Worm (Caenorhabditis elegans) whole organism, L4 larva: Measurements from ENCODE around the gene akap-1.

Source experiments
- F37D6.2 ChIP-seq: sonication (generic microtip); optimal IDR thresholded peaks from 2 replicates; lab custom pipeline; 2016; ENCODE audit warnings: mild to moderate bottlenecking, missing genetic modification characterization, missing compliant biosample characterization
- F49E8.2 ChIP-seq: sonication (generic microtip); optimal IDR thresholded peaks from 2 replicates; lab custom pipeline; 2016; ENCODE audit warnings: missing compliant biosample characterization, mild to moderate bottlenecking, missing genetic modification characterization, borderline replicate concordance
- T20F7.1 ChIP-seq: fragments of 200-800 bp; sonication (Bioruptor generic); optimal IDR thresholded peaks from 2 replicates; lab custom pipeline; 2018; ENCODE audit warnings: mild to moderate bottlenecking, missing genetic modification characterization, missing compliant biosample characterization
- aly-2 ChIP-seq: sonication (generic microtip); optimal IDR thresholded peaks from 2 replicates; lab custom pipeline; 2018; ENCODE audit warnings: missing biosample characterization, missing genetic modification characterization
- ceh-28 ChIP-seq: fragments of 150-350 bp; optimal IDR thresholded peaks from 2 replicates; lab custom pipeline; 2014; ENCODE audit warnings: missing biosample characterization, missing genetic modification reagents, missing genetic modification characterization
- ceh-44 ChIP-seq: fragments of 200-800 bp; sonication (Bioruptor generic); IDR thresholded peaks from 2 replicates; pipeline ENCODE4 v1.3.6; 2022; ENCODE audit warnings: missing genetic modification reagents, missing genetic modification characterization, missing compliant biosample characterization
- ceh-82 ChIP-seq: sonication (generic microtip); optimal IDR thresholded peaks from 2 replicates; lab custom pipeline; 2017; ENCODE audit warnings: missing biosample characterization, missing genetic modification characterization
- ces-1 ChIP-seq: fragments of 150-350 bp; sonication (generic microtip); optimal IDR thresholded peaks from 4 replicates; lab custom pipeline; 2014; ENCODE audit warnings: missing biosample characterization, missing genetic modification reagents, missing genetic modification characterization
- cey-2 ChIP-seq: sonication (generic microtip); optimal IDR thresholded peaks from 3 replicates; lab custom pipeline; 2017; ENCODE audit warnings: missing genetic modification characterization, mild to moderate bottlenecking, missing compliant biosample characterization, antibody characterized with exemption, borderline replicate concordance; ENCODE audit not compliant: insufficient read depth
- ctbp-1 ChIP-seq: fragments of 200-800 bp; sonication (Bioruptor generic); IDR thresholded peaks from 2 replicates; pipeline ENCODE4 v1.3.6; 2022; ENCODE audit warnings: missing genetic modification reagents, missing genetic modification characterization, missing compliant biosample characterization
- daf-12 ChIP-seq: fragments of 150-350 bp; optimal IDR thresholded peaks from 2 replicates; lab custom pipeline; 2014; ENCODE audit warnings: missing biosample characterization, missing genetic modification reagents, missing genetic modification characterization
- daf-16 ChIP-seq, 3 experiments: sonication (generic microtip); optimal IDR thresholded peaks; 2 replicates each; lab custom pipeline; 2016 to 2017; ENCODE audit warnings: missing genetic modification characterization in 3 of 3, missing genetic modification reagents in 3 of 3, mild to moderate bottlenecking in 2 of 3, missing compliant biosample characterization in 2 of 3, missing biosample characterization in 1 of 3, moderate library complexity in 1 of 3
- daf-8 ChIP-seq: fragments of 200-800 bp; sonication (Bioruptor generic); IDR thresholded peaks from 2 replicates; pipeline ENCODE4 v1.3.6; 2022; ENCODE audit warnings: missing genetic modification characterization, missing compliant biosample characterization
- dmd-9 ChIP-seq: fragments of 200-800 bp; sonication (Bioruptor generic); IDR thresholded peaks from 2 replicates; pipeline ENCODE4 v1.3.6; 2022; ENCODE audit warnings: missing genetic modification reagents, missing genetic modification characterization, missing compliant biosample characterization
- dve-1 ChIP-seq: sonication (generic microtip); optimal IDR thresholded peaks from 2 replicates; lab custom pipeline; 2017; ENCODE audit warnings: antibody characterized with exemption, mild to moderate bottlenecking, missing genetic modification characterization, missing compliant biosample characterization; ENCODE audit not compliant: insufficient read depth
- egl-27 ChIP-seq: sonication (generic microtip); optimal IDR thresholded peaks from 3 replicates; lab custom pipeline; 2017; ENCODE audit warnings: missing biosample characterization, missing genetic modification reagents, missing genetic modification characterization
- fos-1 ChIP-seq: fragments of 150-350 bp; optimal IDR thresholded peaks from 2 replicates; lab custom pipeline; 2014; ENCODE audit warnings: missing biosample characterization, missing genetic modification characterization
- gei-8 ChIP-seq: fragments of 200-800 bp; sonication (Bioruptor generic); optimal IDR thresholded peaks from 2 replicates; lab custom pipeline; 2018; ENCODE audit warnings: mild to moderate bottlenecking, missing genetic modification characterization, missing compliant biosample characterization
- hif-1 ChIP-seq, 2 experiments: sonication (generic microtip); optimal IDR thresholded peaks; 2 replicates each; lab custom pipeline; 2016 to 2017; ENCODE audit warnings: missing compliant biosample characterization in 2 of 2, missing genetic modification characterization in 2 of 2, missing genetic modification reagents in 2 of 2, missing genotype in 2 of 2, mild to moderate bottlenecking in 1 of 2
- hlh-11 ChIP-seq: fragments of 200-800 bp; sonication (Bioruptor generic); optimal IDR thresholded peaks from 2 replicates; lab custom pipeline; 2018; ENCODE audit warnings: mild to moderate bottlenecking, missing genetic modification characterization, missing compliant biosample characterization
- hlh-30 ChIP-seq: sonication (generic microtip); optimal IDR thresholded peaks from 2 replicates; lab custom pipeline; 2017; ENCODE audit warnings: antibody characterized with exemption, mild to moderate bottlenecking, missing genetic modification characterization, missing compliant biosample characterization; ENCODE audit not compliant: insufficient read depth
- jun-1 ChIP-seq: fragments of 150-350 bp; optimal IDR thresholded peaks from 2 replicates; lab custom pipeline; 2014; ENCODE audit warnings: missing biosample characterization, missing genetic modification reagents, missing genetic modification characterization
- lin-13 ChIP-seq: fragments of 150-350 bp; optimal IDR thresholded peaks from 2 replicates; lab custom pipeline; 2014; ENCODE audit warnings: missing biosample characterization, missing genetic modification reagents, missing genetic modification characterization
- lin-15B ChIP-seq: fragments of 150-350 bp; sonication (generic microtip); optimal IDR thresholded peaks from 3 replicates; lab custom pipeline; 2014; ENCODE audit warnings: missing biosample characterization, missing genetic modification characterization
- lin-39 ChIP-seq: fragments of 150-350 bp; optimal IDR thresholded peaks from 2 replicates; lab custom pipeline; 2014; ENCODE audit warnings: missing biosample characterization, missing genetic modification reagents, missing genetic modification characterization
- madf-5 ChIP-seq, 2 experiments: fragments of 200-800 bp; sonication (Bioruptor generic); IDR thresholded peaks; 2 replicates each; pipeline ENCODE4 v1.3.6; 2022; ENCODE audit warnings: missing compliant biosample characterization in 2 of 2, missing genetic modification characterization in 2 of 2
- madf-9 ChIP-seq: fragments of 200-800 bp; sonication (Bioruptor generic); conservative IDR thresholded peaks from 2 replicates; pipeline ENCODE4 v1.3.6; 2022; ENCODE audit warnings: missing genetic modification reagents, missing genetic modification characterization, missing compliant biosample characterization
- mdl-1 ChIP-seq, 2 experiments: fragments of 150-350 bp in 1 of 2; sonication (generic microtip) in 1 of 2; optimal IDR thresholded peaks; 2 replicates each; lab custom pipeline; 2014 to 2017; ENCODE audit warnings: missing biosample characterization in 2 of 2, missing genetic modification characterization in 2 of 2
- mdt-29 ChIP-seq: fragments of 200-800 bp; sonication (Bioruptor generic); IDR thresholded peaks from 2 replicates; pipeline ENCODE4 v1.3.6; 2022; ENCODE audit warnings: missing genetic modification reagents, missing genetic modification characterization, missing compliant biosample characterization
- mep-1 ChIP-seq: fragments of 150-350 bp; sonication (generic microtip); optimal IDR thresholded peaks from 3 replicates; lab custom pipeline; 2014; ENCODE audit warnings: missing biosample characterization, missing genetic modification characterization
- mxl-2 ChIP-seq: fragments of 200-800 bp; sonication (Bioruptor generic); conservative IDR thresholded peaks from 2 replicates; pipeline ENCODE4 v1.3.6; 2022; ENCODE audit warnings: missing genetic modification reagents, missing genetic modification characterization, missing compliant biosample characterization
- nhr-10 ChIP-seq: fragments of 150-350 bp; optimal IDR thresholded peaks from 2 replicates; lab custom pipeline; 2014; ENCODE audit warnings: missing biosample characterization, missing genetic modification characterization
- nhr-102 ChIP-seq: sonication (generic microtip); optimal IDR thresholded peaks from 2 replicates; lab custom pipeline; 2016; ENCODE audit warnings: mild to moderate bottlenecking, missing genetic modification characterization, moderate library complexity, missing compliant biosample characterization
- nhr-11 ChIP-seq: fragments of 150-350 bp; optimal IDR thresholded peaks from 2 replicates; lab custom pipeline; 2014; ENCODE audit warnings: missing biosample characterization, missing genetic modification characterization
- nhr-6 ChIP-seq: fragments of 150-350 bp; optimal IDR thresholded peaks from 2 replicates; lab custom pipeline; 2014; ENCODE audit warnings: missing biosample characterization, missing genetic modification characterization
- nhr-76 ChIP-seq: fragments of 150-350 bp; optimal IDR thresholded peaks from 2 replicates; lab custom pipeline; 2014; ENCODE audit warnings: missing biosample characterization, missing genetic modification characterization
- pha-4 ChIP-seq, 2 experiments: fragments of 150-350 bp in 1 of 2; fragments of 200-800 bp in 1 of 2; sonication (Bioruptor generic) in 1 of 2; IDR thresholded peaks in 1 of 2; optimal IDR thresholded peaks in 1 of 2; 2 replicates each; pipeline versions ENCODE4 v1.3.6 to Lab custom; 2014 to 2022; ENCODE audit warnings: missing genetic modification characterization in 2 of 2, missing genetic modification reagents in 2 of 2, missing biosample characterization in 1 of 2, missing compliant biosample characterization in 1 of 2
- php-3 ChIP-seq: fragments of 200-800 bp; sonication (Bioruptor generic); IDR thresholded peaks from 2 replicates; pipeline ENCODE4 v1.3.6; 2022; ENCODE audit warnings: missing genetic modification reagents, missing genetic modification characterization, missing compliant biosample characterization
- saeg-2 ChIP-seq: fragments of 200-800 bp; sonication (Bioruptor generic); IDR thresholded peaks from 2 replicates; pipeline ENCODE4 v1.3.6; 2022; ENCODE audit warnings: missing genetic modification reagents, missing genetic modification characterization, missing compliant biosample characterization
- snpc-4 ChIP-seq: fragments of 150-350 bp; optimal IDR thresholded peaks from 2 replicates; lab custom pipeline; 2014; ENCODE audit warnings: missing biosample characterization, missing genetic modification characterization
- spr-1 ChIP-seq: sonication (generic microtip); optimal IDR thresholded peaks from 2 replicates; lab custom pipeline; 2016; ENCODE audit warnings: mild to moderate bottlenecking, missing genetic modification characterization, missing compliant biosample characterization
- spr-3 ChIP-seq: fragments of 200-800 bp; sonication (Bioruptor generic); optimal IDR thresholded peaks from 2 replicates; lab custom pipeline; 2018; ENCODE audit warnings: mild to moderate bottlenecking, missing genetic modification characterization, missing compliant biosample characterization
- unc-62 ChIP-seq, 3 experiments: fragments of 150-350 bp in 1 of 3; sonication (generic microtip); optimal IDR thresholded peaks in 2 of 3; peaks in 1 of 3; 1 replicate in 1 of 3; 2 replicates in 2 of 3; lab custom pipeline; 2014 to 2017; ENCODE audit warnings: missing biosample characterization in 3 of 3, missing genetic modification characterization in 3 of 3, missing genetic modification reagents in 3 of 3, missing genotype in 1 of 3
- zag-1 ChIP-seq: fragments of 150-350 bp; optimal IDR thresholded peaks from 2 replicates; lab custom pipeline; 2014; ENCODE audit warnings: missing biosample characterization, missing genetic modification characterization
- zfp-2 ChIP-seq: sonication (generic microtip); optimal IDR thresholded peaks from 2 replicates; lab custom pipeline; 2016; ENCODE audit warnings: mild to moderate bottlenecking, missing genetic modification characterization, missing compliant biosample characterization
- zfp-3 ChIP-seq: fragments of 200-800 bp; sonication (Bioruptor generic); conservative IDR thresholded peaks from 2 replicates; pipeline ENCODE4 v1.3.6; 2022; ENCODE audit warnings: missing genetic modification reagents, missing genetic modification characterization, missing compliant biosample characterization
- zip-11 ChIP-seq: fragments of 200-800 bp; sonication (Bioruptor generic); IDR thresholded peaks from 2 replicates; pipeline ENCODE4 v1.3.6; 2022; ENCODE audit warnings: missing genetic modification characterization, missing compliant biosample characterization
- zip-2 ChIP-seq: fragments of 150-350 bp; optimal IDR thresholded peaks from 2 replicates; lab custom pipeline; 2014; ENCODE audit warnings: missing biosample characterization, missing genetic modification characterization
- ztf-11 ChIP-seq: fragments of 150-350 bp; optimal IDR thresholded peaks from 2 replicates; lab custom pipeline; 2014; ENCODE audit warnings: missing biosample characterization, missing genetic modification characterization
- ztf-7 ChIP-seq: fragments of 150-350 bp; optimal IDR thresholded peaks from 2 replicates; lab custom pipeline; 2014; ENCODE audit warnings: missing biosample characterization, missing genetic modification characterization

The akap-1 gene

ce11 chrIII:6344737-6345136, 8.4 kb upstream of the akap-1 start (continued):
- TF ChIP-seq cey-2 (tag; lab: Kevin White, UChicago) (no peak), dve-1 (tag; lab: Kevin White, UChicago) (peak; percentile 59), F49E8.2 (tag; lab: Kevin White, UChicago) (peak; percentile 61), mep-1 (peak; percentile 87), ceh-82 (tag; lab: Kevin White, UChicago) (no peak), php-3 (GFP tag; lab: Robert Waterston, UW) (no peak), zfp-3 (GFP tag; lab: Robert Waterston, UW) (no peak), daf-16 (GFP tag; optimal IDR thresholded peaks at IDR 0.05; lab: Kevin White, UChicago) (peak in 1 of 2 experiments; percentile 66), daf-16 (tag; optimal IDR thresholded peaks at IDR 0.05; lab: Kevin White, UChicago) (peak; percentile 64), ztf-11 (tag; lab: Kevin White, UChicago) (no peak), aly-2 (no peak), hlh-11 (peak; percentile 73), ceh-44 (GFP tag; lab: Robert Waterston, UW) (no peak), lin-15B (tag; lab: Kevin White, UChicago) (no peak), ctbp-1 (GFP tag; lab: Robert Waterston, UW) (no peak), spr-3 (GFP tag; lab: Kevin White, UChicago) (no peak), pha-4 (GFP tag; IDR thresholded peaks at IDR 0.05; lab: Robert Waterston, UW) (peak; percentile 65; the same call in 1 of the 2 replicates), pha-4 (tag; optimal IDR thresholded peaks at IDR 0.05; lab: Kevin White, UChicago) (peak; percentile 8), zip-2 (tag; lab: Kevin White, UChicago) (no peak), madf-9 (GFP tag; lab: Robert Waterston, UW) (peak; percentile 58; the same call in 1 of the 2 replicates), daf-8 (GFP tag; lab: Robert Waterston, UW) (no peak), zag-1 (no peak), fos-1 (tag; lab: Kevin White, UChicago) (no peak), mxl-2 (GFP tag; lab: Robert Waterston, UW) (no peak), nhr-6 (peak; percentile 45), ces-1 (GFP tag; lab: Kevin White, UChicago) (no peak), daf-12 (tag; lab: Kevin White, UChicago) (no peak), dmd-9 (GFP tag; lab: Robert Waterston, UW) (no peak), unc-62 (GFP tag; optimal IDR thresholded peaks at IDR 0.05 in 1 of 2; lab: Kevin White, UChicago) (peak in 1 of 2 experiments; percentile 38), unc-62 (tag; optimal IDR thresholded peaks at IDR 0.05; lab: Kevin White, UChicago) (no peak), ztf-7 (tag; lab: Kevin White, UChicago) (peak; percentile 37), F37D6.2 (tag; lab: Kevin White, UChicago) (peak; percentile 38), zfp-2 (no peak), nhr-76 (no peak), nhr-11 (tag; lab: Kevin White, UChicago) (peak; percentile 78), nhr-10 (tag; lab: Kevin White, UChicago) (peak; percentile 38), spr-1 (tag; lab: Kevin White, UChicago) (no peak), gei-8 (no peak), hif-1 (tag; optimal IDR thresholded peaks at IDR 0.05; lab: Kevin White, UChicago) (peak in 1 of 2 experiments; percentile 57), lin-13 (GFP tag; lab: Kevin White, UChicago) (peak; percentile 85), madf-5 (GFP tag; IDR thresholded peaks at IDR 0.05; lab: Robert Waterston, UW) (no peak), jun-1 (tag; lab: Kevin White, UChicago) (peak; percentile 43), lin-39 (tag; lab: Kevin White, UChicago) (no peak), snpc-4 (no peak), saeg-2 (GFP tag; lab: Robert Waterston, UW) (no peak), mdl-1 (tag; optimal IDR thresholded peaks at IDR 0.05; lab: Kevin White, UChicago) (peak in 1 of 2 experiments; percentile 78), T20F7.1 (GFP tag; lab: Kevin White, UChicago) (peak; percentile 55), ceh-28 (tag; lab: Kevin White, UChicago) (no peak), nhr-102 (tag; lab: Kevin White, UChicago) (no peak), zip-11 (no peak), mdt-29 (GFP tag; lab: Robert Waterston, UW) (peak; percentile 58; the same call in 1 of the 2 replicates), egl-27 (tag; lab: Kevin White, UChicago) (no peak), hlh-30 (tag; lab: Kevin White, UChicago) (peak; percentile 71)
